Worm (Caenorhabditis elegans): ENCODE measurements around the gene fbxa-197.

The fbxa-197 gene

DNA sequence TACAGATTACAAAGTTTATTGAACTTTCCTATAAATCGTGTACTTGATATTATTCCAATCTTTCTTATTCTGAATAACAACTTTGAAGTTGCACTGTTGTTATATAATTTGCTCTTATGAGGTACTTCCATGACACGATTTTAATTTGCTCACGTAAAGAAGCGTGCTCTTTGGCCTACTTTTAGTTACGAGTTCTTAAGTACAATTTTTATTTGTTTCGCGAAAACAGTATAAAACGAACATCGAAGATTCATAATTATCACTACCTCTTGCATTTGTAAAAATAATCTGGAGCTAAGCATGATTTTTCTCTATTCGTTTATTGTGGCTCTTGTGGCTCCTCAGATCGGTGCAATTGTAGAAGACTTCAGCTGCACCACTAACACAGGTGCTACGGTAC is 46.2 kb downstream of the fbxa-197 start, which contains the start of gene F35E8.7:
Gene F35E8.7 (plus strand): TSS at position 301 of the 400 bp plus-strand sequence.
- no peak for TF ChIP-seq pha-2 (tag; optimal IDR thresholded peaks at IDR 0.05)
- TF ChIP-seq ceh-24 (tag; optimal IDR thresholded peaks at IDR 0.05): no peak
- no peak for TF ChIP-seq syd-9 (tag; optimal IDR thresholded peaks at IDR 0.05)
- no peak for TF ChIP-seq hlh-6 (tag; optimal IDR thresholded peaks at IDR 0.05)
- TF ChIP-seq gmeb-2 (tag; optimal IDR thresholded peaks at IDR 0.05): no peak
- TF ChIP-seq hlh-30 (tag; optimal IDR thresholded peaks at IDR 0.05; ENCODE audit: insufficient read depth): no peak
- TF ChIP-seq ahr-1 (tag; optimal IDR thresholded peaks at IDR 0.05): no peak
- no peak for TF ChIP-seq ceh-30 (tag; optimal IDR thresholded peaks at IDR 0.05)
- TF ChIP-seq hlh-15 (tag; optimal IDR thresholded peaks at IDR 0.05): no peak
- no peak for TF ChIP-seq ceh-45 (GFP tag; IDR thresholded peaks at IDR 0.05)
- no peak for TF ChIP-seq elt-4 (tag; optimal IDR thresholded peaks at IDR 0.05)
- TF ChIP-seq pha-4 (tag; optimal IDR thresholded peaks at IDR 0.05): no peak
- TF ChIP-seq ttx-3 (tag; optimal IDR thresholded peaks at IDR 0.05): no peak
- TF ChIP-seq ceh-18 (tag; optimal IDR thresholded peaks at IDR 0.05): no peak
- TF ChIP-seq ceh-48 (tag; optimal IDR thresholded peaks at IDR 0.05): no peak
- TF ChIP-seq pat-9 (tag; optimal IDR thresholded peaks at IDR 0.05): no peak
- TF ChIP-seq ceh-2 (tag; optimal IDR thresholded peaks at IDR 0.05): no peak
- TF ChIP-seq fkh-6 (tag; optimal IDR thresholded peaks at IDR 0.05): no peak

DNA sequence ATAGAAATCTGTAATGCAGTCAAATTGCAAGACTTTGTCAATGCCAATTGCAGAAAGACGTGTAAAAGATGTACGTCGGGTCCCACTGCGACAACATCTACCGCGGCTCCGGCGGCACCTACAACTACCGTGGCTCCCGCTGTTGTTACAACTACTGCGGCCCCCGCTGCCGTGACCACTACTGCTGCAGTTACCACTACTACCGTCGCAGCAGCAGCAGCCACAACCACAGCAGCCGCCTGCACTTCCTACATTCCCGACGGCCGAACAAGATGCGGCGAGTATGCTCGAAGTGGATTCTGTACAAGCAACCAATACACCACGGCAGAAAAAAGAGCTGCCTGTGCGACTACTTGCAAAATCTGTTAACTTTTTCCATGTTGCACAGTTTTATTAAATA is 47.3 kb downstream of the fbxa-197 start:
- TF ChIP-seq ref-2 (tag; optimal IDR thresholded peaks at IDR 0.05): no peak
- TF ChIP-seq dve-1 (tag; optimal IDR thresholded peaks at IDR 0.05): no peak

DNA sequence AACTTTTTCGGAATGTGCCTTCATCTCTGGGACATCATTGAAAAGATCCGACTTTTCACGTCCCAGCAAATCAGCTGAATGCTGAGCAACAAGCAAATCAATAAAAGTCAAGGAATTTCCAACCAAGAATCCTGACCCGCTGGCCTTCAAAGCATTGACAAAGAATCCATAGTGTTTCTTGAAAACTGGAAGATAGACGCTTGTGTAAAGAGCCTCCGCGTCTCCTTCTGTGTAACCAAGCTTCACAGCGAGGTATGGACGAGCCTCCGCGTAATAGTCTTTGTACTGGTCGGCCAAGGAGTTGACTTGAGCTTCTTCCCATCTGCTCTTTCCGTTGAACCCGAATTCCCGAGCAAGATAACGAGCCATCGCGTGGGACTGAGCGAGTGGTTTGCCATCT is 47.8 kb downstream of the fbxa-197 start:
- TF ChIP-seq Y22D7AL.16 (tag; optimal IDR thresholded peaks at IDR 0.05) (no peak), C38D4.7 (GFP tag; optimal IDR thresholded peaks at IDR 0.05) (no peak), fax-1 (tag; optimal IDR thresholded peaks at IDR 0.05) (no peak), ref-2 (tag; optimal IDR thresholded peaks at IDR 0.05) (no peak), ztf-16 (tag; optimal IDR thresholded peaks at IDR 0.05) (no peak), ceh-6 (GFP tag; optimal IDR thresholded peaks at IDR 0.05) (no peak), pax-1 (tag; optimal IDR thresholded peaks at IDR 0.05) (no peak), ceh-18 (tag; optimal IDR thresholded peaks at IDR 0.05) (no peak), elt-4 (tag; optimal IDR thresholded peaks at IDR 0.05) (no peak), sdc-2 (tag; optimal IDR thresholded peaks at IDR 0.05) (no peak), sox-4 (tag; optimal IDR thresholded peaks at IDR 0.05) (no peak), pha-2 (tag; optimal IDR thresholded peaks at IDR 0.05) (no peak), nfya-1 (tag; optimal IDR thresholded peaks at IDR 0.05) (no peak), ceh-48 (tag; optimal IDR thresholded peaks at IDR 0.05) (no peak), elt-2 (tag; optimal IDR thresholded peaks at IDR 0.05) (no peak), pag-3 (tag; optimal IDR thresholded peaks at IDR 0.05; ENCODE audit: borderline replicate concordance) (no peak), nhr-11 (tag; optimal IDR thresholded peaks at IDR 0.05) (no peak)

DNA sequence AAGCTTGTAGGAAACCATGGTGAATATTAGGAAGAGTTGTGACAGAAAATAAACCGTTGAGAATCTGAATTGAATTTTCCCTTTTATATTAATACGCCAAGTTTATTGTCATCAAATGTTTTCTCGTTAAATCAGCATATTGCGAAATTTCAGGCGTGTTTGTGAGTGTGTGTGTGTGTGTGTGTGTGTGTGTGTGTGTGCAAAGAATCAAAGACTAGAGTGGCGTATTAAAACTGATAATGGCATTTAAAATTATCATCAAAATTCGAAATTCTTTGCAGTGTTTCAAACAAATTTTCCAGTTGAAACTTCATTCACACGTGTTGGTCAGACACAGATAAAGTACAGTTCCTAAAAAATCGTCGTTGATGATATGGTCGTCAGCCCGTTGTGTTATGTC is 48.4 kb downstream of the fbxa-197 start, which contains the start of gene gst-38:
Gene gst-38 (minus strand): TSS at position 152 of the 400 bp plus-strand sequence.
- TF ChIP-seq sdc-2 (tag; optimal IDR thresholded peaks at IDR 0.05): no peak
- TF ChIP-seq ceh-19 (GFP tag; optimal IDR thresholded peaks at IDR 0.05): no peak
- TF ChIP-seq ceh-9 (tag; optimal IDR thresholded peaks at IDR 0.05): no peak
- TF ChIP-seq syd-9 (tag; optimal IDR thresholded peaks at IDR 0.05): no peak
- no peak for TF ChIP-seq eyg-1 (tag; optimal IDR thresholded peaks at IDR 0.05)
- TF ChIP-seq F13H6.1 (tag; optimal IDR thresholded peaks at IDR 0.05): no peak
- no peak for TF ChIP-seq dve-1 (tag; optimal IDR thresholded peaks at IDR 0.05)
- no peak for TF ChIP-seq ceh-18 (tag; optimal IDR thresholded peaks at IDR 0.05)
- no peak for TF ChIP-seq ceh-2 (tag; optimal IDR thresholded peaks at IDR 0.05)
- no peak for TF ChIP-seq che-1 (tag; optimal IDR thresholded peaks at IDR 0.05)
- TF ChIP-seq hlh-13 (GFP tag; optimal IDR thresholded peaks at IDR 0.05): no peak
- no peak for TF ChIP-seq unc-55 (GFP tag; optimal IDR thresholded peaks at IDR 0.05)
- no peak for TF ChIP-seq fkh-10 (GFP tag; optimal IDR thresholded peaks at IDR 0.05)

Data from whole organism, late embryonic.